Worm (Caenorhabditis elegans) whole organism, L3 larva: ENCODE results near the gene hpr-9.

Experiments
- ama-1 ChIP-seq: fragments of 150-350 bp; optimal IDR thresholded peaks from 2 replicates; lab custom pipeline; 2018
- ceh-82 ChIP-seq: fragments of 150-350 bp; optimal IDR thresholded peaks from 2 replicates; lab custom pipeline; 2014; ENCODE audit warnings: missing biosample characterization, missing genetic modification characterization
- fkh-10 ChIP-seq: sonication (generic microtip); optimal IDR thresholded peaks from 2 replicates; lab custom pipeline; 2017; ENCODE audit warnings: missing biosample characterization, missing genetic modification reagents, missing genetic modification characterization
- nhr-237 ChIP-seq: fragments of 150-350 bp; optimal IDR thresholded peaks from 2 replicates; lab custom pipeline; 2014; ENCODE audit warnings: missing biosample characterization, missing genetic modification characterization
- nhr-76 ChIP-seq: fragments of 150-350 bp; sonication (generic microtip); optimal IDR thresholded peaks from 5 replicates; lab custom pipeline; 2014; ENCODE audit warnings: missing biosample characterization, missing genetic modification characterization
- pha-4 ChIP-seq: fragments of 150-350 bp; optimal IDR thresholded peaks from 2 replicates; lab custom pipeline; 2014; ENCODE audit warnings: missing biosample characterization, missing genetic modification reagents, missing genetic modification characterization
- skn-1 ChIP-seq: fragments of 150-350 bp; optimal IDR thresholded peaks from 2 replicates; lab custom pipeline; 2014; ENCODE audit warnings: missing biosample characterization, missing genetic modification characterization
- snpc-4 ChIP-seq: fragments of 150-350 bp; optimal IDR thresholded peaks from 2 replicates; lab custom pipeline; 2014; ENCODE audit warnings: missing biosample characterization, missing genetic modification characterization
- unc-62 ChIP-seq: fragments of 150-350 bp; sonication (generic microtip); optimal IDR thresholded peaks from 4 replicates; lab custom pipeline; 2014; ENCODE audit warnings: missing biosample characterization, missing genetic modification reagents, missing genetic modification characterization

ce11 chrIII:10661292-10661691 is 39.9 kb downstream of the hpr-9 start:
- TF ChIP-seq snpc-4 (tag; lab: Kevin White, UChicago): no peak
- no peak for TF ChIP-seq pha-4 (tag; lab: Kevin White, UChicago)
- no peak for TF ChIP-seq ama-1 (lab: Kevin White, UChicago)
- no peak for TF ChIP-seq skn-1 (tag; lab: Kevin White, UChicago)
- no peak for TF ChIP-seq unc-62 (GFP tag; lab: Kevin White, UChicago)
- no peak for TF ChIP-seq ceh-82
- no peak for TF ChIP-seq nhr-237
- no peak for TF ChIP-seq fkh-10 (GFP tag; lab: Kevin White, UChicago)
- TF ChIP-seq nhr-76 (tag; lab: Kevin White, UChicago): no peak
